Fruit fly (Drosophila melanogaster) Kc167 (cell line): Measurements from ENCODE around the gene CG31174.

Source experiments
- insv ChIP-seq: fragments of >200 bp; optimal IDR thresholded peaks from 3 replicates; lab custom pipeline; 2018; ENCODE audit warnings: missing external identifiers
- psq ChIP-seq: fragments of >200 bp; optimal IDR thresholded peaks from 2 replicates; lab custom pipeline; 2017; ENCODE audit warnings: missing external identifiers

dm6 chr3R:21854574-21855468 is 14.5 kb downstream of the CG31174 start:
- TF ChIP-seq psq (lab: Kevin White, UChicago) (no peak), insv (no peak)
